Worm (Caenorhabditis elegans) whole organism, late embryonic: ENCODE measurements around the gene tftc-1.
A peak's percentile ranks its signal among the peaks of the same experiment; 100 is the strongest.

Experiments used
- F13H6.1 ChIP-seq: sonication (generic microtip); optimal IDR thresholded peaks from 2 replicates; lab custom pipeline; 2016; ENCODE audit warnings: missing genetic modification characterization, missing compliant biosample characterization
- T23F11.4 ChIP-seq: fragments of 200-800 bp; sonication (Bioruptor generic); optimal IDR thresholded peaks from 2 replicates; lab custom pipeline; 2018; ENCODE audit warnings: mild to moderate bottlenecking, missing genetic modification characterization, missing compliant biosample characterization
- Y22D7AL.16 ChIP-seq: sonication (generic microtip); optimal IDR thresholded peaks from 2 replicates; lab custom pipeline; 2016; ENCODE audit warnings: missing genetic modification characterization, missing compliant biosample characterization
- ahr-1 ChIP-seq: sonication (generic microtip); optimal IDR thresholded peaks from 2 replicates; lab custom pipeline; 2016; ENCODE audit warnings: missing genetic modification characterization, missing compliant biosample characterization
- ama-1 ChIP-seq: fragments of 150-350 bp; optimal IDR thresholded peaks from 2 replicates; lab custom pipeline; 2014
- ceh-14 ChIP-seq: sonication (generic microtip); optimal IDR thresholded peaks from 2 replicates; lab custom pipeline; 2016; ENCODE audit warnings: missing genotype, missing genetic modification characterization, missing compliant biosample characterization
- ceh-19 ChIP-seq: fragments of 200-800 bp; sonication (Bioruptor generic); optimal IDR thresholded peaks from 2 replicates; lab custom pipeline; 2018; ENCODE audit warnings: mild to moderate bottlenecking, missing genetic modification characterization, missing compliant biosample characterization
- ceh-24 ChIP-seq: sonication (generic microtip); optimal IDR thresholded peaks from 2 replicates; lab custom pipeline; 2016; ENCODE audit warnings: mild to moderate bottlenecking, missing genetic modification characterization, missing compliant biosample characterization
- ceh-31 ChIP-seq: sonication (generic microtip); optimal IDR thresholded peaks from 2 replicates; lab custom pipeline; 2016; ENCODE audit warnings: missing genetic modification characterization, missing compliant biosample characterization
- ceh-45 ChIP-seq: fragments of 200-800 bp; sonication (Bioruptor generic); IDR thresholded peaks from 2 replicates; pipeline ENCODE4 v1.3.6; 2022; ENCODE audit warnings: missing genetic modification reagents, missing genetic modification characterization, missing compliant biosample characterization
- ceh-48 ChIP-seq: sonication (generic microtip); optimal IDR thresholded peaks from 2 replicates; lab custom pipeline; 2016; ENCODE audit warnings: missing genetic modification characterization, inconsistent platforms, missing compliant biosample characterization
- dmd-4 ChIP-seq: sonication (generic microtip); optimal IDR thresholded peaks from 2 replicates; lab custom pipeline; 2016; ENCODE audit warnings: borderline replicate concordance, missing genetic modification characterization, missing compliant biosample characterization
- dve-1 ChIP-seq: sonication (generic microtip); optimal IDR thresholded peaks from 2 replicates; lab custom pipeline; 2017; ENCODE audit warnings: antibody characterized with exemption, mild to moderate bottlenecking, missing genetic modification characterization, missing compliant biosample characterization
- elt-4 ChIP-seq: sonication (generic microtip); optimal IDR thresholded peaks from 2 replicates; lab custom pipeline; 2016; ENCODE audit warnings: missing genetic modification characterization, missing compliant biosample characterization
- fkh-10 ChIP-seq: fragments of 150-350 bp; optimal IDR thresholded peaks from 2 replicates; lab custom pipeline; 2014; ENCODE audit warnings: missing biosample characterization, missing genetic modification reagents, missing genetic modification characterization
- fkh-6 ChIP-seq: sonication (generic microtip); optimal IDR thresholded peaks from 2 replicates; lab custom pipeline; 2016; ENCODE audit warnings: missing genetic modification characterization, missing compliant biosample characterization
- gmeb-2 ChIP-seq: sonication (generic microtip); optimal IDR thresholded peaks from 2 replicates; lab custom pipeline; 2016; ENCODE audit warnings: missing genetic modification characterization, inconsistent platforms, missing compliant biosample characterization
- hlh-30 ChIP-seq: sonication (generic microtip); optimal IDR thresholded peaks from 2 replicates; lab custom pipeline; 2017; ENCODE audit warnings: antibody characterized with exemption, missing genetic modification characterization, missing compliant biosample characterization; ENCODE audit not compliant: insufficient read depth
- hlh-6 ChIP-seq: sonication (generic microtip); optimal IDR thresholded peaks from 2 replicates; lab custom pipeline; 2016; ENCODE audit warnings: missing genotype, missing genetic modification characterization, missing compliant biosample characterization
- hlh-8 ChIP-seq: sonication (generic microtip); optimal IDR thresholded peaks from 2 replicates; lab custom pipeline; 2016; ENCODE audit warnings: missing genotype, missing genetic modification characterization, missing compliant biosample characterization
- lim-6 ChIP-seq: sonication (generic microtip); optimal IDR thresholded peaks from 2 replicates; lab custom pipeline; 2016; ENCODE audit warnings: missing genetic modification characterization, missing compliant biosample characterization
- madf-2 ChIP-seq: sonication (generic microtip); optimal IDR thresholded peaks from 2 replicates; lab custom pipeline; 2017; ENCODE audit warnings: missing genetic modification characterization, missing compliant biosample characterization
- nfya-1 ChIP-seq: sonication (generic microtip); optimal IDR thresholded peaks from 2 replicates; lab custom pipeline; 2017; ENCODE audit warnings: missing genetic modification characterization, mild to moderate bottlenecking, missing compliant biosample characterization, antibody characterized with exemption, moderate library complexity
- nhr-11 ChIP-seq: fragments of 150-350 bp; optimal IDR thresholded peaks from 2 replicates; lab custom pipeline; 2014; ENCODE audit warnings: missing biosample characterization, missing genetic modification characterization
- pag-3 ChIP-seq: sonication (generic microtip); optimal IDR thresholded peaks from 2 replicates; lab custom pipeline; 2016; ENCODE audit warnings: missing compliant biosample characterization, missing genetic modification characterization, borderline replicate concordance
- pha-4 ChIP-seq: fragments of 150-350 bp; optimal IDR thresholded peaks from 2 replicates; lab custom pipeline; 2018; ENCODE audit warnings: missing biosample characterization, missing genetic modification reagents, missing genetic modification characterization
- pros-1 ChIP-seq: fragments of 150-350 bp; optimal IDR thresholded peaks from 2 replicates; lab custom pipeline; 2014; ENCODE audit warnings: missing biosample characterization, missing genetic modification reagents, missing genetic modification characterization
- ref-2 ChIP-seq: sonication (generic microtip); optimal IDR thresholded peaks from 2 replicates; lab custom pipeline; 2016; ENCODE audit warnings: missing genetic modification characterization, missing compliant biosample characterization
- rnt-1 ChIP-seq: sonication (generic microtip); optimal IDR thresholded peaks from 2 replicates; lab custom pipeline; 2016; ENCODE audit warnings: missing genetic modification characterization, missing compliant biosample characterization
- syd-9 ChIP-seq: sonication (generic microtip); optimal IDR thresholded peaks from 2 replicates; lab custom pipeline; 2016; ENCODE audit warnings: mild to moderate bottlenecking, missing genetic modification characterization, moderate library complexity, missing compliant biosample characterization
- tbx-2 ChIP-seq: sonication (generic microtip); optimal IDR thresholded peaks from 2 replicates; lab custom pipeline; 2016; ENCODE audit warnings: missing genetic modification characterization, missing compliant biosample characterization
- tbx-7 ChIP-seq: sonication (generic microtip); optimal IDR thresholded peaks from 2 replicates; lab custom pipeline; 2016; ENCODE audit warnings: missing genotype, missing genetic modification characterization, missing compliant biosample characterization
- ttx-3 ChIP-seq: sonication (generic microtip); optimal IDR thresholded peaks from 2 replicates; lab custom pipeline; 2016; ENCODE audit warnings: missing genetic modification reagents, missing genetic modification characterization, missing compliant biosample characterization
- unc-3 ChIP-seq, 2 experiments: fragments of 200-800 bp in 1 of 2; sonication (Bioruptor generic) in 1 of 2; sonication (generic microtip) in 1 of 2; conservative IDR thresholded peaks in 1 of 2; optimal IDR thresholded peaks in 1 of 2; 2 replicates each; pipeline versions ENCODE4 v1.3.6 to Lab custom; 2016 to 2022; ENCODE audit warnings: missing compliant biosample characterization in 2 of 2, missing genetic modification characterization in 2 of 2, missing genetic modification reagents in 1 of 2
- unc-42 ChIP-seq: sonication (generic microtip); optimal IDR thresholded peaks from 2 replicates; lab custom pipeline; 2016; ENCODE audit warnings: missing genotype, missing genetic modification characterization, missing compliant biosample characterization
- unc-55 ChIP-seq: sonication (generic microtip); optimal IDR thresholded peaks from 2 replicates; lab custom pipeline; 2017; ENCODE audit warnings: missing biosample characterization, missing genetic modification reagents, missing genetic modification characterization
- ztf-16 ChIP-seq: sonication (generic microtip); optimal IDR thresholded peaks from 2 replicates; lab custom pipeline; 2017; ENCODE audit warnings: missing genetic modification characterization, missing compliant biosample characterization

tftc-1 gene

ce11 chrIV:2314862-2315261, 34.2 kb upstream of the tftc-1 start:
- no peak for TF ChIP-seq gmeb-2 (tag; lab: Kevin White, UChicago)

DNA sequence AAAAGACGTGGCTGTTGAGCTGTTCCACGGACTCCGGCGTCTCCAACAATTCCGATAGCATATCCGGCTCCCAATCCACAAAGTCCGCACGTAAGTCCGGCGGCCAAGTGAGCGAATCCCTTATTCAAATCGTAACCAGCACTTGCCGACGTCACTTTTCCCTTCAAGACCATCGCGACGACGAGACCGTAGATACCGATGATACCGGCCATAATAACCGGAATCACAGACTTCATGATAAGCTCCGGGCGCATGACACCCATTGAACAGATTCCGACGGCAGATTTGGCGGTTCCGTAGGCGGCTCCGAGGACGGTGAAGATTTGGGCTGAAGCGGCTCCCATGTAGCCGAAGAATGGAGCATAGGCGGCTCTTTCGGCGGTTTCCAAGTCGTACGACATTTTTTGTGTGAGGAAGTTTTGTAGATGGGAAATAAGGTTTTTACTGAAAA, 33.5 kb upstream of the tftc-1 start, which contains the start of gene vha-3:
Gene vha-3 (minus strand): TSS at position 401 of the 451 bp plus-strand sequence.
- no peak for TF ChIP-seq T23F11.4 (GFP tag; lab: Kevin White, UChicago)

DNA sequence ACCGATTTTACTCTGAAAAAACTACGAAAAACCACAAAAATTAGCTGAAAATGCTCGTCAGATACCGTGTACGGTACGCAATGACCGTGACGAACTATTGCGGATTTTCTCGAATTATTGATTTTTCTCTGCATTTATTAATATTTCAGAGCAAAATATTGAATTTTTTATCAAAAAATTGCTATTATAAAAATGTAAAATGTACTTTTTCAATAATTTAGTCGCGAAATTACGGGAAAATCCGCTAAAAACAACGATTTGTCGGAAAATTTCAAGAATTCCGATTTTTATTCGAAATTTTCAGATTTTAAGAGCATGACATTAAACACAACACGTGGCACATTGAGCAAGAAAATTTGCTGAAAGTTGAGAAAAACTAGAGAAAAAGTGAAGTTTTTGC, 32.8 kb upstream of the tftc-1 start, which contains the start of gene Y38F2AL.12:
Gene Y38F2AL.12 (plus strand): TSS at position 301 of the 400 bp plus-strand sequence.
- TF ChIP-seq unc-55 (no peak), lim-6 (tag; lab: Kevin White, UChicago) (no peak), tbx-7 (tag; lab: Kevin White, UChicago) (no peak), dve-1 (tag; lab: Kevin White, UChicago) (no peak), pha-4 (tag; lab: Kevin White, UChicago) (no peak), madf-2 (tag; lab: Kevin White, UChicago) (no peak), hlh-6 (tag; lab: Kevin White, UChicago) (no peak), fkh-6 (tag; lab: Kevin White, UChicago) (no peak), hlh-30 (tag; lab: Kevin White, UChicago) (no peak), ceh-14 (tag; lab: Kevin White, UChicago) (no peak), pag-3 (tag; lab: Kevin White, UChicago) (no peak), ceh-24 (no peak), ama-1 (lab: Kevin White, UChicago) (no peak), syd-9 (tag; lab: Kevin White, UChicago) (no peak), pros-1 (tag; lab: Kevin White, UChicago) (no peak), unc-3 (GFP tag; conservative IDR thresholded peaks at IDR 0.05; lab: Robert Waterston, UW) (no peak), unc-3 (tag; optimal IDR thresholded peaks at IDR 0.05; lab: Kevin White, UChicago) (no peak), nhr-11 (tag; lab: Kevin White, UChicago) (no peak), Y22D7AL.16 (no peak), hlh-8 (no peak), ahr-1 (no peak)
- TF ChIP-seq, all 69 proteins: peak for 0

DNA sequence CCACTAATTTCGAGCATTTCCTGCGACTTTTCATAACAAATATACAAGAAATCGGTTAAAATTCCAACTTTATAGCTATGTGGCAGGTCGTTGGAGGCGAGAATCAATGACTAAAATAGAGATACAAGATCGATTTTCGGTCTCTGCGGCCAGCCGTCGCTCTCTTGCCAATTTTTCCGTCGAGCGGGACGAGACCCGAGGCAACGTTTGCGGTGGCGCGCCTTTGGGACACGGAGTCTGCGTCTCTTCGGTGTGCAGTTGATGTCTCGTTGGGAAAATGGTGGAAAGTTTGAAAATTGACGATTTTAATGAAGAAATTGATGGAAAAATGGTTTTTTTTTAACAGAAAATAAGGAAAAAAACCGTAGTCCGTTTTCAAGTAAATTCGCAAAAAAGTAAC, 32.3 kb upstream of the tftc-1 start:
- TF ChIP-seq nfya-1 (tag; lab: Kevin White, UChicago) (peak; percentile 25), rnt-1 (peak; percentile 46), ref-2 (no peak), unc-3 (GFP tag; conservative IDR thresholded peaks at IDR 0.05; lab: Robert Waterston, UW) (no peak), unc-3 (tag; optimal IDR thresholded peaks at IDR 0.05; lab: Kevin White, UChicago) (no peak), ceh-24 (no peak), unc-55 (no peak), dmd-4 (tag; lab: Kevin White, UChicago) (no peak), ceh-19 (no peak), elt-4 (no peak), ceh-31 (peak; percentile 2), hlh-8 (no peak), ceh-45 (GFP tag; lab: Robert Waterston, UW) (no peak), fkh-10 (GFP tag; lab: Kevin White, UChicago) (no peak), tbx-2 (tag; lab: Kevin White, UChicago) (peak; percentile 26), unc-42 (tag; lab: Kevin White, UChicago) (no peak), ceh-48 (peak; percentile 66), F13H6.1 (no peak), ttx-3 (tag; lab: Kevin White, UChicago) (no peak)

ce11 chrIV:2320009-2320408, 29.1 kb upstream of the tftc-1 start:
- TF ChIP-seq ztf-16 (no peak), madf-2 (tag; lab: Kevin White, UChicago) (no peak)
